Worm (Caenorhabditis elegans) whole organism, L3 larva: Measurements from ENCODE around the gene ztf-14.
A peak's percentile ranks its signal among the peaks of the same experiment; 100 is the strongest.
"Not testable (repeated sequence)": the region's sequence is repeated elsewhere in the genome, so short reads cannot be mapped to it uniquely, and the experiment has no call there.

ENCODE experiments used
- R02D3.7 ChIP-seq: fragments of 150-350 bp; optimal IDR thresholded peaks from 2 replicates; lab custom pipeline; 2014; ENCODE audit warnings: missing biosample characterization, missing genetic modification characterization
- ZK546.5 ChIP-seq: sonication (generic microtip); optimal IDR thresholded peaks from 2 replicates; lab custom pipeline; 2017; ENCODE audit warnings: missing biosample characterization, missing genetic modification characterization
- aly-2 ChIP-seq: fragments of 150-350 bp; optimal IDR thresholded peaks from 2 replicates; lab custom pipeline; 2014; ENCODE audit warnings: missing biosample characterization, missing genetic modification characterization
- ama-1 ChIP-seq: fragments of 150-350 bp; optimal IDR thresholded peaks from 2 replicates; lab custom pipeline; 2018
- ceh-16 ChIP-seq: sonication (generic microtip); optimal IDR thresholded peaks from 2 replicates; lab custom pipeline; 2017; ENCODE audit warnings: missing biosample characterization, missing genetic modification characterization
- ceh-28 ChIP-seq: fragments of 150-350 bp; optimal IDR thresholded peaks from 2 replicates; lab custom pipeline; 2014; ENCODE audit warnings: missing biosample characterization, missing genetic modification reagents, missing genetic modification characterization
- ceh-82 ChIP-seq: fragments of 150-350 bp; optimal IDR thresholded peaks from 2 replicates; lab custom pipeline; 2014; ENCODE audit warnings: missing biosample characterization, missing genetic modification characterization
- ceh-9 ChIP-seq: sonication (generic microtip); optimal IDR thresholded peaks from 2 replicates; lab custom pipeline; 2018; ENCODE audit warnings: missing biosample characterization, missing genetic modification characterization
- daf-12 ChIP-seq: fragments of 150-350 bp; optimal IDR thresholded peaks from 2 replicates; lab custom pipeline; 2014; ENCODE audit warnings: missing biosample characterization, missing genetic modification reagents, missing genetic modification characterization
- egl-27 ChIP-seq: sonication (generic microtip); optimal IDR thresholded peaks from 4 replicates; lab custom pipeline; 2017; ENCODE audit warnings: missing biosample characterization, missing genetic modification reagents, missing genetic modification characterization
- egl-5 ChIP-seq: fragments of 150-350 bp; optimal IDR thresholded peaks from 2 replicates; lab custom pipeline; 2017; ENCODE audit warnings: missing biosample characterization, missing genetic modification reagents, missing genetic modification characterization, inconsistent platforms
- elt-1 ChIP-seq: fragments of 150-350 bp; optimal IDR thresholded peaks from 2 replicates; lab custom pipeline; 2014; ENCODE audit warnings: missing biosample characterization, missing genetic modification characterization
- elt-2 ChIP-seq: sonication (generic microtip); optimal IDR thresholded peaks from 2 replicates; lab custom pipeline; 2016; ENCODE audit warnings: missing genetic modification reagents, mild to moderate bottlenecking, missing genetic modification characterization, missing compliant biosample characterization
- eor-1 ChIP-seq, 2 experiments: fragments of 150-350 bp; optimal IDR thresholded peaks; 2 replicates each; lab custom pipeline; 2014 to 2018; ENCODE audit warnings: missing biosample characterization in 2 of 2, missing genetic modification characterization in 2 of 2
- fkh-10 ChIP-seq: sonication (generic microtip); optimal IDR thresholded peaks from 2 replicates; lab custom pipeline; 2017; ENCODE audit warnings: missing biosample characterization, missing genetic modification reagents, missing genetic modification characterization
- fos-1 ChIP-seq: fragments of 150-350 bp; optimal IDR thresholded peaks from 2 replicates; lab custom pipeline; 2014; ENCODE audit warnings: missing biosample characterization, missing genetic modification characterization
- jun-1 ChIP-seq: fragments of 150-350 bp; optimal IDR thresholded peaks from 2 replicates; lab custom pipeline; 2014; ENCODE audit warnings: missing biosample characterization, missing genetic modification reagents, missing genetic modification characterization
- lin-15B ChIP-seq: fragments of 150-350 bp; optimal IDR thresholded peaks from 2 replicates; lab custom pipeline; 2014; ENCODE audit warnings: missing biosample characterization, missing genetic modification characterization
- lin-39 ChIP-seq: fragments of 150-350 bp; optimal IDR thresholded peaks from 2 replicates; lab custom pipeline; 2018; ENCODE audit warnings: missing biosample characterization, missing genetic modification reagents, missing genetic modification characterization
- lsy-12 ChIP-seq: sonication (generic microtip); optimal IDR thresholded peaks from 2 replicates; lab custom pipeline; 2016; ENCODE audit warnings: mild to moderate bottlenecking, missing genetic modification characterization, missing compliant biosample characterization
- mdl-1 ChIP-seq: fragments of 150-350 bp; optimal IDR thresholded peaks from 2 replicates; lab custom pipeline; 2014; ENCODE audit warnings: missing biosample characterization, missing genetic modification characterization
- nfya-1 ChIP-seq: sonication (generic microtip); optimal IDR thresholded peaks from 2 replicates; lab custom pipeline; 2017; ENCODE audit warnings: missing genetic modification characterization, mild to moderate bottlenecking, missing compliant biosample characterization, antibody characterized with exemption, moderate library complexity; ENCODE audit not compliant: insufficient read depth
- nhr-11 ChIP-seq: fragments of 150-350 bp; optimal IDR thresholded peaks from 2 replicates; lab custom pipeline; 2014; ENCODE audit warnings: missing biosample characterization, missing genetic modification characterization
- nhr-12 ChIP-seq: fragments of 150-350 bp; optimal IDR thresholded peaks from 2 replicates; lab custom pipeline; 2014; ENCODE audit warnings: missing biosample characterization, missing genetic modification characterization
- nhr-23 ChIP-seq: fragments of 150-350 bp; optimal IDR thresholded peaks from 2 replicates; lab custom pipeline; 2014; ENCODE audit warnings: missing biosample characterization, missing genetic modification reagents, missing genetic modification characterization
- nhr-237 ChIP-seq: fragments of 150-350 bp; optimal IDR thresholded peaks from 2 replicates; lab custom pipeline; 2014; ENCODE audit warnings: missing biosample characterization, missing genetic modification characterization
- nhr-28 ChIP-seq: fragments of 150-350 bp; optimal IDR thresholded peaks from 2 replicates; lab custom pipeline; 2014; ENCODE audit warnings: missing biosample characterization, missing genetic modification characterization
- nhr-67 ChIP-seq: fragments of 150-350 bp; optimal IDR thresholded peaks from 2 replicates; lab custom pipeline; 2014; ENCODE audit warnings: missing biosample characterization, missing genetic modification characterization
- nhr-77 ChIP-seq: fragments of 150-350 bp; optimal IDR thresholded peaks from 2 replicates; lab custom pipeline; 2014; ENCODE audit warnings: missing biosample characterization, missing genetic modification characterization
- pqm-1 ChIP-seq: fragments of 150-350 bp; optimal IDR thresholded peaks from 2 replicates; lab custom pipeline; 2017; ENCODE audit warnings: missing biosample characterization, missing genetic modification characterization, inconsistent platforms
- skn-1 ChIP-seq: fragments of 150-350 bp; optimal IDR thresholded peaks from 2 replicates; lab custom pipeline; 2014; ENCODE audit warnings: missing biosample characterization, missing genetic modification characterization
- snpc-4 ChIP-seq: fragments of 150-350 bp; optimal IDR thresholded peaks from 2 replicates; lab custom pipeline; 2014; ENCODE audit warnings: missing biosample characterization, missing genetic modification characterization
- unc-39 ChIP-seq: sonication (generic microtip); optimal IDR thresholded peaks from 4 replicates; lab custom pipeline; 2017; ENCODE audit warnings: missing biosample characterization, missing genetic modification characterization
- unc-62 ChIP-seq: fragments of 150-350 bp; sonication (generic microtip); optimal IDR thresholded peaks from 4 replicates; lab custom pipeline; 2014; ENCODE audit warnings: missing biosample characterization, missing genetic modification reagents, missing genetic modification characterization
- ztf-4 ChIP-seq: fragments of 150-350 bp; optimal IDR thresholded peaks from 2 replicates; lab custom pipeline; 2014; ENCODE audit warnings: missing biosample characterization, missing genetic modification characterization

Gene ztf-14

DNA sequence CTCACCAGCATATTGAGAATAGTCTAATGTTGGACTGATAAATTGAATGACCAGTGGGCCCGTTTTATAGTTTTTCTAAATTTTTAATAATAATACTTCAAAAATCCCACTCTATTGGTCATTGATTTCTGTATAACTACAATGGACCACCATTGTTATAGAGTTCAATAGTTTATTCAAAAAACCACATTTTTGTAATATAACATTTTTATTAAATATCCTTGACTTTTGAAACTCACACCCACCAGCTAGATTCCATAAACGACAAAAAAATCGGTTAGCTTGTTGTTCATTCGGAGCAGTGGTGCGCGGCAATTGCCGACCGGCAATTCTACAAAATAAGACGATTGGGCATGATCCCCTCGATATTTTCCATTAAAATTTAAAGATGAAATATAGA lies 31.7 kb downstream of the ztf-14 start, which contains the start of gene nspc-18:
nspc-18 (minus strand) TSS at position 101 of the 400 bp plus-strand sequence.
- TF ChIP-seq ama-1 (lab: Kevin White, UChicago) (no peak), unc-62 (GFP tag; lab: Kevin White, UChicago) (no peak), elt-1 (tag; lab: Kevin White, UChicago) (no peak), ceh-16 (tag; lab: Kevin White, UChicago) (no peak), nhr-28 (no peak), lin-39 (tag; lab: Kevin White, UChicago) (no peak), ceh-9 (no peak), lsy-12 (no peak), ceh-28 (tag; lab: Kevin White, UChicago) (no peak), snpc-4 (no peak), nhr-67 (tag; lab: Kevin White, UChicago) (no peak), egl-5 (no peak), unc-39 (no peak), fos-1 (tag; lab: Kevin White, UChicago) (no peak), eor-1 (tag; optimal IDR thresholded peaks at IDR 0.05; lab: Kevin White, UChicago) (no peak), pqm-1 (tag; lab: Kevin White, UChicago) (no peak), nhr-77 (tag; lab: Kevin White, UChicago) (no peak), nfya-1 (tag; lab: Kevin White, UChicago) (no peak)
- TF ChIP-seq, all 47 proteins: peak for 0

DNA sequence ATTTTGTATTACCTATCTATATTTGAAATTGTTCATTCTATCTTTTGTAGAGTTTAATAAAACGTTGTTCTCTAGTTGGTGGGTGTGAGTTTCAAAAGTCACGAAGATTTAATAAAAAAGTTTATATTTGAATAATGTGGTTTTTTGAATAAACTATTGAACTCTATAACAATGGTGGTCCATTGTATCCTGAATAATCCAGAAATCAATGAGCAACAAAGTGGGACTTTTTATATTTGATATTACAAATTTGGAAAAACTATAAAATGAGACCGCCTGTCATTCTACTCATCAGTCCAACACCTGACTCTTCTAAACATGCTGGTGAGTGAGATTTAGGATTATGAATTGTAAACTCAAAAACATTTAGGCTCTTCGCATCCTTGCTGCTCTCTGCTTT lies 32.5 kb downstream of the ztf-14 start, which contains the start of gene nspc-19:
nspc-19 (plus strand) TSS at position 301 of the 400 bp plus-strand sequence.
- not testable (repeated sequence) for TF ChIP-seq elt-2 (tag; lab: Kevin White, UChicago); jun-1 (tag; lab: Kevin White, UChicago); fkh-10 (GFP tag; lab: Kevin White, UChicago)

DNA sequence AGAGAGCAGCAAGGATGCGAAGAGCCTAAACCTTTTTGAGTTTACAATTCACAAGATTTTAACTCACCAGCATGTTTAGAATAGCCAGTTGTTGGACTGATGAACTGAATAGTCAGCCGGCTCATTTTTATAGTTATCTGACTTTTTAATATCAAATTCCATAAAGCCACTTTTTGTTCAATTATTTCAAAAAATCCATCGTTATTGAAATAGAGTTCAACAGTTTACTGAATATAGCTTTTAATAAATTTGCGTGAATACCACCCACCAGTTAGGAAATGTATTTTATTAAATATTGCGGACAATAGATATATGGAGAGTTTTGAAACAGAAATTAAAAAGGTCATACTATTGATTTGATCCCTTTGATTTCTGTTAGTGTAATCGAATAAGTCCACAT lies 34.2 kb downstream of the ztf-14 start, which contains the start of gene nspc-20:
nspc-20 (minus strand) TSS at position 101 of the 400 bp plus-strand sequence.
- TF ChIP-seq fkh-10 (GFP tag; lab: Kevin White, UChicago) (no peak), daf-12 (no peak), ztf-4 (no peak), ceh-82 (tag; lab: Kevin White, UChicago) (no peak), nhr-23 (no peak), lin-15B (no peak), elt-1 (tag; lab: Kevin White, UChicago) (no peak), nfya-1 (tag; lab: Kevin White, UChicago) (no peak), ZK546.5 (tag; lab: Kevin White, UChicago) (no peak), skn-1 (tag; lab: Kevin White, UChicago) (no peak), ceh-28 (tag; lab: Kevin White, UChicago) (no peak), snpc-4 (no peak), nhr-12 (no peak), ceh-9 (no peak), mdl-1 (tag; lab: Kevin White, UChicago) (no peak), nhr-237 (tag; lab: Kevin White, UChicago) (no peak), eor-1 (tag; optimal IDR thresholded peaks at IDR 0.05; lab: Kevin White, UChicago) (no peak), aly-2 (tag; lab: Kevin White, UChicago) (no peak), nhr-11 (tag; lab: Kevin White, UChicago) (no peak), unc-39 (no peak)

DNA sequence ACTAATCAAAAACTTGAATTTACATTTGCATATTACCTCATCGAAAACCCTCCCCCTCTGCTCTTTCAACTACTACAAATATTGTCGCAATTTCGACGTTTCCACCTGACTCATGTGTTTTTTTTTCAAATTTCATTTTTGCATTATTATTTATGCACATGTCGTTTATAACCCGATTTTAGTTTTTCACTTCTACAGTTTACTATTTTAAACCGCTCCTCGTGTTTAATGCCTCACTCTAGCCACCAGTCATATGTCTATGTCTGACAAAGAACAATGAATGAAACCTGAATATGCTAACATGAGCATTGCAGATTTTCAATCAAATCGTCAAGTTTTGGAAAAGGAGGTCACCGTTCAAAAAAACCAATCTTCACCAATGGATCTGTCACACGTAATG lies 38.2 kb downstream of the ztf-14 start, which contains the start of gene T24C2.5:
T24C2.5 (plus strand) TSS at position 301 of the 400 bp plus-strand sequence.
- no peak for TF ChIP-seq R02D3.7 (tag; lab: Kevin White, UChicago)
- no peak for TF ChIP-seq egl-27 (tag; lab: Kevin White, UChicago)
- peak; percentile 0 for TF ChIP-seq pqm-1 (tag; lab: Kevin White, UChicago)

DNA sequence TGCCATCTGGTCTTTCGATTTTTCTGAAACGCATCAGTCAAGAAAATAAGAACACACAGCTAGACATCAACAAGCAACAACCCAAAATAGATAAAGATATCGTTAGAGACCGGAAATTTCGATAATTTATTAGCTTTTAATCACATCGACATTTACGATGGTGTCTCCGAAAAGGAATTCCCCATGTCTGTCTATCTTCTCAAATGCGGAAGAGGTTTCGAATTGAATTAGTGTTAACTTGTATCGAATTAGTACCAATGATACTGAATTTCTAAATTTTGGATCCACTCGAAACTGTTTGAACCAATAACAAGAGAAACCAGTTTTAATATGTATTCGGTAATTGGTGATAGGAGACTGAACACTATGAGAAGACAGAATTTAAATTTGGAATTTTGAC lies 38.7 kb downstream of the ztf-14 start:
- TF ChIP-seq fkh-10 (GFP tag; lab: Kevin White, UChicago) (no peak), nhr-28 (no peak), ceh-82 (tag; lab: Kevin White, UChicago) (no peak), unc-62 (GFP tag; lab: Kevin White, UChicago) (no peak), elt-2 (tag; lab: Kevin White, UChicago) (no peak), nhr-23 (no peak), eor-1 (tag; optimal IDR thresholded peaks at IDR 0.05; lab: Kevin White, UChicago) (no peak), ceh-16 (tag; lab: Kevin White, UChicago) (no peak)
